Fruit fly (Drosophila melanogaster) whole organism, larva: Measurements from ENCODE around the gene CG17139.
A peak's percentile ranks its signal among the peaks of the same experiment; 100 is the strongest.

Experiments
- noc ChIP-seq: fragments of 200-800 bp; sonication (Bioruptor generic); optimal IDR thresholded peaks from 3 replicates; lab custom pipeline; 2019; ENCODE audit warnings: missing biosample characterization, mild to moderate bottlenecking, missing genetic modification characterization, moderate library complexity

Gene CG17139

dm6 chr2L:10845564-10845963, at the start of gene CG17139, which contains the start of gene CG17140:
Gene CG17139, minus strand, starts transcription at chr2L:10845664.
Gene CG17140, minus strand, starts transcription at chr2L:10845664.
- no peak for TF ChIP-seq noc

- TF ChIP-seq noc = no peak
Observed at dm6 chr2L:10888827-10889226, 43.4 kb upstream of the CG17139 start, which contains the start of gene CG14071. Gene CG14071, minus strand, starts transcription at chr2L:10888927.

dm6 chr2L:10869867-10870266, 24.4 kb upstream of the CG17139 start, which contains the start of gene CG12517:
Gene CG12517, plus strand, starts transcription at chr2L:10870167.
- TF ChIP-seq noc = no peak

dm6 chr2L:10858064-10859047, 12.9 kb upstream of the CG17139 start, which contains the start of the genes aurB and Stam:
Gene aurB, minus strand, starts transcription at chr2L:10858094.
Gene Stam, plus strand, starts transcription at chr2L:10858536.
- no peak for TF ChIP-seq noc

dm6 chr2L:10856328-10856942, 11.0 kb upstream of the CG17139 start, which contains the start of gene Dnz1:
Gene Dnz1, minus strand, starts transcription at chr2L:10856644.
- peak; percentile 4 for TF ChIP-seq noc

- no peak for TF ChIP-seq noc
Observed at dm6 chr2L:10851336-10851862, 5.9 kb upstream of the CG17139 start.

- TF ChIP-seq noc = peak; percentile 25
Observed at dm6 chr2L:10850320-10850990, 5.0 kb upstream of the CG17139 start, which contains the start of gene porin. Gene porin, minus strand, starts transcription at chr2L:10850848.

dm6 chr2L:10849511-10850191, 4.2 kb upstream of the CG17139 start, which contains the start of gene SmydA-3:
Gene SmydA-3, plus strand, starts transcription at chr2L:10850141.
- no peak for TF ChIP-seq noc

dm6 chr2L:10846944-10847343, 1.5 kb upstream of the CG17139 start, which contains the start of gene Porin2:
Gene Porin2, minus strand, starts transcription at chr2L:10847044.
- no peak for TF ChIP-seq noc

- TF ChIP-seq noc = no peak
Observed at dm6 chr2L:10842326-10842725, 3.1 kb downstream of the CG17139 start, which contains the start of gene CG6700. Gene CG6700, minus strand, starts transcription at chr2L:10842597.

- TF ChIP-seq noc = no peak
Observed at dm6 chr2L:10841619-10842018, 3.8 kb downstream of the CG17139 start.

dm6 chr2L:10837491-10837890, 8.0 kb downstream of the CG17139 start, which contains the start of gene Nos:
Gene Nos, minus strand, starts transcription at chr2L:10837511.
- TF ChIP-seq noc = no peak

dm6 chr2L:10831590-10831989, 13.9 kb downstream of the CG17139 start:
- no peak for TF ChIP-seq noc

dm6 chr2L:10822620-10823019, 22.8 kb downstream of the CG17139 start:
- TF ChIP-seq noc = no peak

- TF ChIP-seq noc = no peak
Observed at dm6 chr2L:10820405-10820804, 25.1 kb downstream of the CG17139 start, which contains the start of gene CG17134. Gene CG17134, plus strand, starts transcription at chr2L:10820705.
